Worm (Caenorhabditis elegans): ENCODE measurements around the gene clec-153.

ce11 chrIII:4628165-4628564 is 6.9 kb upstream of the clec-153 start, which contains the start of gene clec-151:
- no peak for TF ChIP-seq him-1 (tag; optimal IDR thresholded peaks at IDR 0.05)
- no peak for TF ChIP-seq W03F9.2 (tag; optimal IDR thresholded peaks at IDR 0.05)
- TF ChIP-seq dao-5 (tag; optimal IDR thresholded peaks at IDR 0.05) = no peak
